Fruit fly (Drosophila melanogaster): ENCODE data around the gene drongo.

Gene drongo

dm6 chr2L:817850-818249, 33.0 kb downstream of the drongo start, which contains the start of gene CG15880:
Gene CG15880, minus strand, starts transcription at chr2L:817950.
- TF ChIP-seq fru (GFP tag; optimal IDR thresholded peaks at IDR 0.05) (no peak), CrebA (GFP tag; optimal IDR thresholded peaks at IDR 0.05; ENCODE audit: borderline replicate concordance) (no peak), Dfd (GFP tag; optimal IDR thresholded peaks at IDR 0.05) (no peak), sage (GFP tag; optimal IDR thresholded peaks at IDR 0.05) (no peak), woc (GFP tag; optimal IDR thresholded peaks at IDR 0.05) (no peak), Sp1 (GFP tag; optimal IDR thresholded peaks at IDR 0.05) (no peak), Abd-B (GFP tag; optimal IDR thresholded peaks at IDR 0.05) (no peak), Jra (GFP tag; optimal IDR thresholded peaks at IDR 0.05) (no peak), HLH106 (tag; optimal IDR thresholded peaks at IDR 0.05) (no peak), sv (GFP tag; optimal IDR thresholded peaks at IDR 0.05) (no peak), br (GFP tag; optimal IDR thresholded peaks at IDR 0.05) (no peak), Myc (optimal IDR thresholded peaks at IDR 0.05) (no peak)

dm6 chr2L:815785-816389, 35.0 kb downstream of the drongo start, which contains the start of the genes Saf6 and Pex12:
Gene Saf6, minus strand, starts transcription at chr2L:815950.
Gene Pex12, plus strand, starts transcription at chr2L:815993.
- TF ChIP-seq Dfd (GFP tag; optimal IDR thresholded peaks at IDR 0.05): no peak
- TF ChIP-seq Hr78 (GFP tag; optimal IDR thresholded peaks at IDR 0.05): no peak
- peak; percentile 73 for TF ChIP-seq Myc (optimal IDR thresholded peaks at IDR 0.05)
- no peak for TF ChIP-seq HLH106 (tag; optimal IDR thresholded peaks at IDR 0.05)
- no peak for TF ChIP-seq sage (GFP tag; optimal IDR thresholded peaks at IDR 0.05)
- no peak for TF ChIP-seq woc (GFP tag; optimal IDR thresholded peaks at IDR 0.05)

dm6 chr2L:811405-811804, 39.5 kb downstream of the drongo start, which contains the start of gene Dbp21E2:
Gene Dbp21E2, plus strand, starts transcription at chr2L:811584.
- TF ChIP-seq tai (GFP tag; optimal IDR thresholded peaks at IDR 0.05) (no peak), Rel (GFP tag; optimal IDR thresholded peaks at IDR 0.05) (no peak), Rel (tag; optimal IDR thresholded peaks at IDR 0.05) (peak; percentile 9)

- TF ChIP-seq dmrt93B (GFP tag; optimal IDR thresholded peaks at IDR 0.05) (no peak), sv (GFP tag; optimal IDR thresholded peaks at IDR 0.05) (no peak), HLH106 (tag; optimal IDR thresholded peaks at IDR 0.05) (no peak), Dfd (GFP tag; optimal IDR thresholded peaks at IDR 0.05) (no peak), Rel (GFP tag; optimal IDR thresholded peaks at IDR 0.05) (no peak), Rel (tag; optimal IDR thresholded peaks at IDR 0.05) (no peak), ey (GFP tag; optimal IDR thresholded peaks at IDR 0.05) (no peak), brk (GFP tag; optimal IDR thresholded peaks at IDR 0.05) (no peak)
These were observed 40.6 kb downstream of the drongo start, which contains the start of gene Nnf1b for dm6 chr2L:810277-810676. Gene Nnf1b, plus strand, starts transcription at chr2L:810577.

- TF ChIP-seq psq (GFP tag; optimal IDR thresholded peaks at IDR 0.05): no peak
- TF ChIP-seq Abd-B (GFP tag; optimal IDR thresholded peaks at IDR 0.05): no peak
- no peak for TF ChIP-seq foxo (GFP tag; optimal IDR thresholded peaks at IDR 0.05)
- TF ChIP-seq br (GFP tag; optimal IDR thresholded peaks at IDR 0.05): no peak
- TF ChIP-seq N (GFP tag; optimal IDR thresholded peaks at IDR 0.05): no peak
- TF ChIP-seq Dfd (GFP tag; optimal IDR thresholded peaks at IDR 0.05): no peak
- no peak for TF ChIP-seq dmrt93B (GFP tag; optimal IDR thresholded peaks at IDR 0.05)
- no peak for TF ChIP-seq Hr83 (GFP tag; optimal IDR thresholded peaks at IDR 0.05; ENCODE audit: poor library complexity, severe bottlenecking)
- no peak for TF ChIP-seq Rel (GFP tag; optimal IDR thresholded peaks at IDR 0.05)
- TF ChIP-seq Rel (tag; optimal IDR thresholded peaks at IDR 0.05): no peak
- TF ChIP-seq Sp1 (GFP tag; optimal IDR thresholded peaks at IDR 0.05): no peak
- no peak for TF ChIP-seq dsf (GFP tag; optimal IDR thresholded peaks at IDR 0.05; ENCODE audit: borderline replicate concordance)
- no peak for TF ChIP-seq pan (optimal IDR thresholded peaks at IDR 0.05)
These were observed 60.2 kb downstream of the drongo start, which contains the start of gene Pkg21D for dm6 chr2L:790698-791097. Gene Pkg21D, minus strand, starts transcription at chr2L:790798.

- no peak for TF ChIP-seq foxo (GFP tag; optimal IDR thresholded peaks at IDR 0.05)
- TF ChIP-seq N (GFP tag; optimal IDR thresholded peaks at IDR 0.05): no peak
- TF ChIP-seq rgr (GFP tag; optimal IDR thresholded peaks at IDR 0.05): no peak
- TF ChIP-seq Rel (GFP tag; optimal IDR thresholded peaks at IDR 0.05): no peak
- TF ChIP-seq Rel (tag; optimal IDR thresholded peaks at IDR 0.05): no peak
- TF ChIP-seq sv (GFP tag; optimal IDR thresholded peaks at IDR 0.05): no peak
- TF ChIP-seq dsf (GFP tag; optimal IDR thresholded peaks at IDR 0.05; ENCODE audit: borderline replicate concordance): no peak
- TF ChIP-seq br (GFP tag; optimal IDR thresholded peaks at IDR 0.05): no peak
- no peak for TF ChIP-seq Dfd (GFP tag; optimal IDR thresholded peaks at IDR 0.05)
- no peak for TF ChIP-seq Sp1 (GFP tag; optimal IDR thresholded peaks at IDR 0.05)
- no peak for TF ChIP-seq fru (GFP tag; optimal IDR thresholded peaks at IDR 0.05)
- TF ChIP-seq h (GFP tag; optimal IDR thresholded peaks at IDR 0.05): no peak
- TF ChIP-seq lola (GFP tag; optimal IDR thresholded peaks at IDR 0.05): no peak
These were observed 60.9 kb downstream of the drongo start for dm6 chr2L:789966-790365.

All from whole organism, wandering third instar larva.